Fruit fly (Drosophila melanogaster) whole organism, embryonic: Measurements from ENCODE around the gene CG7557.

ENCODE experiments used
- Aef1 ChIP-seq: fragments of 200-800 bp; sonication (Bioruptor generic); IDR thresholded peaks from 3 replicates; pipeline ENCODE4 v1.3.6; 2022; ENCODE audit warnings: missing biosample characterization, missing genetic modification characterization
- Bdp1 ChIP-seq: fragments of 200-800 bp; sonication (Bioruptor generic); optimal IDR thresholded peaks from 3 replicates; lab custom pipeline; 2016; ENCODE audit warnings: missing biosample characterization, missing genetic modification characterization
- CG10654 ChIP-seq: fragments of 200-800 bp; sonication (Bioruptor generic); optimal IDR thresholded peaks from 2 replicates; lab custom pipeline; 2016; ENCODE audit warnings: missing biosample characterization, missing genetic modification characterization
- CG12299 ChIP-seq: fragments of 200-800 bp; sonication (Bioruptor generic); optimal IDR thresholded peaks from 2 replicates; lab custom pipeline; 2018; ENCODE audit warnings: missing biosample characterization, mild to moderate bottlenecking, missing genetic modification characterization
- CG14014 ChIP-seq: fragments of 200-800 bp; sonication (Bioruptor generic); IDR thresholded peaks from 2 replicates; pipeline ENCODE4 v1.3.6; 2022; ENCODE audit warnings: missing biosample characterization, missing genetic modification characterization
- CG14050 ChIP-seq: fragments of 200-800 bp; sonication (Bioruptor generic); IDR thresholded peaks from 3 replicates; pipeline ENCODE4 v1.3.6; 2022; ENCODE audit warnings: missing biosample characterization, missing genetic modification characterization
- CG1603 ChIP-seq: fragments of 200-800 bp; sonication (Bioruptor generic); optimal IDR thresholded peaks from 2 replicates; lab custom pipeline; 2019; ENCODE audit warnings: missing biosample characterization, mild to moderate bottlenecking, missing genetic modification characterization, moderate library complexity
- CG17186 ChIP-seq: fragments of 200-800 bp; sonication (Bioruptor generic); optimal IDR thresholded peaks from 3 replicates; lab custom pipeline; 2017; ENCODE audit warnings: missing biosample characterization, missing genetic modification reagents, missing genetic modification characterization
- CG17912 ChIP-seq: fragments of 200-800 bp; sonication (Bioruptor generic); optimal IDR thresholded peaks from 2 replicates; lab custom pipeline; 2018; ENCODE audit warnings: missing biosample characterization, mild to moderate bottlenecking, missing genetic modification characterization
- CG18476 ChIP-seq: fragments of 200-800 bp; sonication (Bioruptor generic); optimal IDR thresholded peaks from 2 replicates; lab custom pipeline; 2016; ENCODE audit warnings: missing biosample characterization, mild to moderate bottlenecking, missing genetic modification characterization
- CG2889 ChIP-seq: fragments of 200-800 bp; sonication (Bioruptor generic); IDR thresholded peaks from 3 replicates; pipeline ENCODE4 v1.3.6; 2022; ENCODE audit warnings: missing biosample characterization, missing genetic modification characterization
- CG31224 ChIP-seq: fragments of 200-800 bp; sonication (Bioruptor generic); IDR thresholded peaks from 2 replicates; pipeline ENCODE4 v1.3.6; 2022; ENCODE audit warnings: missing biosample characterization, missing genetic modification characterization
- CG3847 ChIP-seq: fragments of 200-800 bp; sonication (Bioruptor generic); IDR thresholded peaks from 2 replicates; pipeline ENCODE4 v1.3.6; 2022; ENCODE audit warnings: missing biosample characterization, missing genetic modification characterization
- CG6689 ChIP-seq: fragments of 200-800 bp; sonication (Bioruptor generic); IDR thresholded peaks from 2 replicates; pipeline ENCODE4 v1.3.6; 2022; ENCODE audit warnings: missing biosample characterization, missing genetic modification characterization
- CG7372 ChIP-seq: fragments of 200-800 bp; sonication (Bioruptor generic); IDR thresholded peaks from 2 replicates; pipeline ENCODE4 v1.3.6; 2022; ENCODE audit warnings: missing biosample characterization, missing genetic modification characterization
- CG8089 ChIP-seq: fragments of 200-800 bp; sonication (Bioruptor generic); optimal IDR thresholded peaks from 3 replicates; lab custom pipeline; 2016; ENCODE audit warnings: missing biosample characterization, missing genetic modification characterization
- CG9609 ChIP-seq: fragments of 200-800 bp; sonication (Bioruptor generic); optimal IDR thresholded peaks from 3 replicates; lab custom pipeline; 2016; ENCODE audit warnings: missing biosample characterization, missing genetic modification characterization
- CG9932 ChIP-seq: fragments of 200-800 bp; sonication (Bioruptor generic); IDR thresholded peaks from 2 replicates; pipeline ENCODE4 v1.3.6; 2022; ENCODE audit warnings: missing biosample characterization, missing genetic modification characterization
- Dad ChIP-seq: fragments of 200-800 bp; sonication (Bioruptor generic); optimal IDR thresholded peaks from 3 replicates; lab custom pipeline; 2016; ENCODE audit warnings: missing biosample characterization, missing genetic modification characterization
- Drgx ChIP-seq: fragments of 200-800 bp; sonication (Bioruptor generic); IDR thresholded peaks from 2 replicates; pipeline ENCODE4 v1.3.6; 2022; ENCODE audit warnings: missing biosample characterization, missing genetic modification characterization
- GATAe ChIP-seq: fragments of 200-800 bp; sonication (Bioruptor generic); conservative IDR thresholded peaks from 2 replicates; pipeline ENCODE4 v1.3.6; 2022; ENCODE audit warnings: missing biosample characterization, missing genetic modification characterization
- HLH3B ChIP-seq: fragments of 200-800 bp; sonication (Bioruptor generic); IDR thresholded peaks from 2 replicates; pipeline ENCODE4 v1.3.6; 2022; ENCODE audit warnings: missing biosample characterization, missing genetic modification characterization
- HmgD ChIP-seq: fragments of 200-800 bp; sonication (Bioruptor generic); optimal IDR thresholded peaks from 3 replicates; lab custom pipeline; 2016; ENCODE audit warnings: missing biosample characterization, missing genetic modification characterization
- Kr ChIP-seq: fragments of 200-800 bp; sonication (Bioruptor generic); optimal IDR thresholded peaks from 2 replicates; lab custom pipeline; 2017; ENCODE audit warnings: missing biosample characterization, mild to moderate bottlenecking, missing genetic modification characterization
- Lpt ChIP-seq: fragments of >200 bp; optimal IDR thresholded peaks from 2 replicates; lab custom pipeline; 2018; ENCODE audit warnings: missing biosample characterization, missing genetic modification characterization
- Max ChIP-seq: fragments of 200-800 bp; sonication (Bioruptor generic); optimal IDR thresholded peaks from 2 replicates; lab custom pipeline; 2016; ENCODE audit warnings: missing biosample characterization, mild to moderate bottlenecking, missing genetic modification characterization
- NC2α ChIP-seq: fragments of 200-800 bp; sonication (Bioruptor generic); optimal IDR thresholded peaks from 2 replicates; lab custom pipeline; 2016; ENCODE audit warnings: missing biosample characterization, missing genetic modification characterization
- Oli ChIP-seq: fragments of 200-800 bp; sonication (Bioruptor generic); optimal IDR thresholded peaks from 2 replicates; lab custom pipeline; 2018; ENCODE audit warnings: missing biosample characterization, mild to moderate bottlenecking, missing genetic modification characterization, moderate library complexity
- Rx ChIP-seq: fragments of 200-800 bp; sonication (Bioruptor generic); IDR thresholded peaks from 2 replicates; pipeline ENCODE4 v1.3.6; 2022; ENCODE audit warnings: missing biosample characterization, missing genetic modification characterization
- Scr ChIP-seq: fragments of 200-800 bp; sonication (Bioruptor generic); IDR thresholded peaks from 2 replicates; pipeline ENCODE4 v1.3.6; 2022; ENCODE audit warnings: missing biosample characterization, missing genetic modification characterization; ENCODE audit not compliant: partially characterized antibody
- Six4 ChIP-seq: fragments of 200-800 bp; sonication (Bioruptor generic); optimal IDR thresholded peaks from 2 replicates; lab custom pipeline; 2016; ENCODE audit warnings: missing biosample characterization, missing genetic modification characterization
- ara ChIP-seq: fragments of 200-800 bp; sonication (Bioruptor generic); IDR thresholded peaks from 2 replicates; pipeline ENCODE4 v1.3.6; 2022; ENCODE audit warnings: missing biosample characterization, missing genetic modification characterization
- ato ChIP-seq: fragments of 200-800 bp; sonication (Bioruptor generic); IDR thresholded peaks from 2 replicates; pipeline ENCODE4 v1.3.6; 2022; ENCODE audit warnings: missing biosample characterization, missing genetic modification characterization; ENCODE audit not compliant: partially characterized antibody
- bigmax ChIP-seq: fragments of 200-800 bp; sonication (Bioruptor generic); optimal IDR thresholded peaks from 2 replicates; lab custom pipeline; 2018; ENCODE audit warnings: missing biosample characterization, mild to moderate bottlenecking, missing genetic modification characterization
- corto ChIP-seq: fragments of 200-800 bp; sonication (Bioruptor generic); optimal IDR thresholded peaks from 2 replicates; lab custom pipeline; 2016; ENCODE audit warnings: missing biosample characterization, mild to moderate bottlenecking, missing genetic modification characterization, moderate library complexity
- da ChIP-seq: fragments of 200-800 bp; sonication (Bioruptor generic); optimal IDR thresholded peaks from 2 replicates; lab custom pipeline; 2016; ENCODE audit warnings: missing biosample characterization, missing genetic modification characterization
- esg ChIP-seq: fragments of 200-800 bp; sonication (Bioruptor generic); conservative IDR thresholded peaks from 2 replicates; pipeline ENCODE4 v1.3.6; 2022; ENCODE audit warnings: missing biosample characterization, missing genetic modification characterization
- fd102C ChIP-seq: fragments of 200-800 bp; sonication (Bioruptor generic); optimal IDR thresholded peaks from 2 replicates; lab custom pipeline; 2018; ENCODE audit warnings: missing biosample characterization, mild to moderate bottlenecking, missing genetic modification characterization, moderate library complexity
- ftz-f1 ChIP-seq: fragments of 200-800 bp; sonication (Bioruptor generic); optimal IDR thresholded peaks from 2 replicates; lab custom pipeline; 2016; ENCODE audit warnings: missing biosample characterization, missing genetic modification characterization
- h ChIP-seq: fragments of >200 bp; optimal IDR thresholded peaks from 2 replicates; lab custom pipeline; 2017
- jigr1 ChIP-seq: fragments of 200-800 bp; sonication (Bioruptor generic); IDR thresholded peaks from 3 replicates; pipeline ENCODE4 v1.3.6; 2022; ENCODE audit warnings: missing biosample characterization, missing genetic modification characterization
- ken ChIP-seq: fragments of 200-800 bp; sonication (Bioruptor generic); IDR thresholded peaks from 3 replicates; pipeline ENCODE4 v1.3.6; 2022; ENCODE audit warnings: missing biosample characterization, missing genetic modification characterization
- knrl ChIP-seq: fragments of 200-800 bp; sonication (Bioruptor generic); IDR thresholded peaks from 3 replicates; pipeline ENCODE4 v1.3.6; 2022; ENCODE audit warnings: missing biosample characterization, missing genetic modification characterization; ENCODE audit not compliant: partially characterized antibody
- lov ChIP-seq, 2 experiments: fragments of 200-800 bp in 1 of 2; fragments of >200 bp in 1 of 2; sonication (Bioruptor generic) in 1 of 2; IDR thresholded peaks in 1 of 2; optimal IDR thresholded peaks in 1 of 2; 2 replicates in 1 of 2; 3 replicates in 1 of 2; pipeline versions ENCODE4 v1.3.6 to Lab custom; 2017 to 2022; ENCODE audit warnings: missing biosample characterization in 1 of 2, missing genetic modification characterization in 1 of 2
- maf-S ChIP-seq: fragments of 200-800 bp; sonication (Bioruptor generic); optimal IDR thresholded peaks from 2 replicates; lab custom pipeline; 2016; ENCODE audit warnings: missing biosample characterization, missing genetic modification characterization
- mirr ChIP-seq: fragments of 200-800 bp; sonication (Bioruptor generic); optimal IDR thresholded peaks from 3 replicates; lab custom pipeline; 2018; ENCODE audit warnings: missing biosample characterization, mild to moderate bottlenecking, missing genetic modification characterization
- mld ChIP-seq: fragments of 200-800 bp; sonication (Bioruptor generic); IDR thresholded peaks from 3 replicates; pipeline ENCODE4 v1.3.6; 2022; ENCODE audit warnings: missing biosample characterization, missing genetic modification characterization; ENCODE audit not compliant: partially characterized antibody
- org-1 ChIP-seq: fragments of 200-800 bp; sonication (Bioruptor generic); optimal IDR thresholded peaks from 2 replicates; lab custom pipeline; 2017; ENCODE audit warnings: missing biosample characterization, missing genetic modification characterization
- pb ChIP-seq: fragments of 200-800 bp; sonication (Bioruptor generic); optimal IDR thresholded peaks from 3 replicates; lab custom pipeline; 2016; ENCODE audit warnings: missing biosample characterization, missing genetic modification characterization
- slp2 ChIP-seq: fragments of 200-800 bp; sonication (Bioruptor generic); optimal IDR thresholded peaks from 2 replicates; lab custom pipeline; 2016; ENCODE audit warnings: missing biosample characterization, missing genetic modification characterization
- wdn ChIP-seq: fragments of 200-800 bp; sonication (Bioruptor generic); IDR thresholded peaks from 2 replicates; pipeline ENCODE4 v1.3.6; 2022; ENCODE audit warnings: missing biosample characterization, missing genetic modification characterization

The CG7557 gene

dm6 chr3L:11441889-11442782, 2.8 kb upstream of the CG7557 start (continued):
- TF ChIP-seq CG8089 (GFP tag; lab: Kevin White, UChicago) (no peak), maf-S (GFP tag; lab: Kevin White, UChicago) (no peak), CG14014 (GFP tag; lab: Robert Waterston, UW) (no peak), HmgD (GFP tag; lab: Kevin White, UChicago) (no peak), corto (GFP tag; lab: Kevin White, UChicago) (no peak), bigmax (GFP tag; lab: Kevin White, UChicago) (no peak), h (lab: Kevin White, UChicago) (no peak), Bdp1 (GFP tag; lab: Kevin White, UChicago) (no peak), ftz-f1 (GFP tag; lab: Kevin White, UChicago) (no peak), Six4 (GFP tag; lab: Kevin White, UChicago) (no peak), Aef1 (no peak), wdn (GFP tag; lab: Robert Waterston, UW) (no peak), knrl (no peak), pb (GFP tag; lab: Kevin White, UChicago) (no peak), CG31224 (GFP tag; lab: Robert Waterston, UW) (no peak), ato (GFP tag; lab: Robert Waterston, UW) (no peak), mld (no peak), CG14050 (GFP tag; lab: Robert Waterston, UW) (no peak), Drgx (peak; percentile 74), NC2α (no peak), CG10654 (GFP tag; lab: Kevin White, UChicago) (no peak), Lpt (no peak), CG1603 (no peak), CG2889 (GFP tag; lab: Robert Waterston, UW) (0 out of 3 replicates have a peak, but pooled peaks have one; percentile 18), ara (GFP tag; lab: Robert Waterston, UW) (no peak), jigr1 (GFP tag; lab: Robert Waterston, UW) (no peak), ken (no peak), CG7372 (GFP tag; lab: Robert Waterston, UW) (no peak), GATAe (GFP tag; lab: Robert Waterston, UW) (no peak), da (no peak), CG18476 (GFP tag; lab: Kevin White, UChicago) (no peak), slp2 (GFP tag; lab: Kevin White, UChicago) (no peak), HLH3B (0 out of 2 replicates have a peak, but pooled peaks have one; percentile 5), fd102C (GFP tag; lab: Kevin White, UChicago) (no peak), Dad (GFP tag; lab: Kevin White, UChicago) (no peak), Rx (no peak), mirr (peak; percentile 16), Oli (tag; lab: Kevin White, UChicago) (no peak), Max (GFP tag; lab: Kevin White, UChicago) (no peak), CG12299 (tag; lab: Kevin White, UChicago) (no peak), CG9609 (no peak), Scr (GFP tag; lab: Robert Waterston, UW) (no peak), CG17912 (no peak), esg (GFP tag; lab: Robert Waterston, UW) (no peak), CG9932 (GFP tag; lab: Robert Waterston, UW) (peak; percentile 36; the same call in 1 of the 2 replicates), lov (optimal IDR thresholded peaks at IDR 0.05; lab: Kevin White, UChicago) (no peak), lov (GFP tag; IDR thresholded peaks at IDR 0.05; lab: Robert Waterston, UW) (no peak), CG3847 (GFP tag; lab: Robert Waterston, UW) (no peak), org-1 (GFP tag; lab: Kevin White, UChicago) (no peak), CG6689 (GFP tag; lab: Robert Waterston, UW) (no peak), CG17186 (GFP tag; lab: Kevin White, UChicago) (no peak), Kr (GFP tag; lab: Kevin White, UChicago) (no peak)
